Fruit fly (Drosophila melanogaster) whole organism, embryonic: ENCODE results near the gene CG5355.
A peak's percentile ranks its signal among the peaks of the same experiment; 100 is the strongest.

Source experiments
- CG10209 ChIP-seq: fragments of 200-800 bp; sonication (Bioruptor generic); optimal IDR thresholded peaks from 3 replicates; lab custom pipeline; 2017; ENCODE audit warnings: missing biosample characterization, mild to moderate bottlenecking, missing genetic modification characterization, missing genetic modification reagents
- CG13296 ChIP-seq: fragments of 200-800 bp; sonication (Bioruptor generic); optimal IDR thresholded peaks from 3 replicates; lab custom pipeline; 2018; ENCODE audit warnings: missing biosample characterization, mild to moderate bottlenecking, missing genetic modification characterization
- CG14667 ChIP-seq: fragments of 200-800 bp; sonication (Bioruptor generic); IDR thresholded peaks from 2 replicates; pipeline ENCODE4 v1.3.6; 2022; ENCODE audit warnings: missing biosample characterization, missing genetic modification characterization
- CG14860 ChIP-seq: fragments of 200-800 bp; sonication (Bioruptor generic); IDR thresholded peaks from 3 replicates; pipeline ENCODE4 v1.3.6; 2022; ENCODE audit warnings: missing biosample characterization, missing genetic modification characterization; ENCODE audit not compliant: partially characterized antibody
- CG15696 ChIP-seq: fragments of 200-800 bp; sonication (Bioruptor generic); optimal IDR thresholded peaks from 2 replicates; lab custom pipeline; 2019; ENCODE audit warnings: missing biosample characterization, mild to moderate bottlenecking, missing genetic modification characterization, moderate library complexity
- CG1647 ChIP-seq: fragments of 200-800 bp; sonication (Bioruptor generic); optimal IDR thresholded peaks from 3 replicates; lab custom pipeline; 2016; ENCODE audit warnings: missing biosample characterization, missing genetic modification characterization
- CG16813 ChIP-seq: fragments of 200-800 bp; sonication (Bioruptor generic); IDR thresholded peaks from 3 replicates; pipeline ENCODE4 v1.3.6; 2022; ENCODE audit warnings: missing biosample characterization, missing genetic modification characterization; ENCODE audit not compliant: partially characterized antibody
- CG17568 ChIP-seq: fragments of 200-800 bp; sonication (Bioruptor generic); optimal IDR thresholded peaks from 2 replicates; lab custom pipeline; 2018; ENCODE audit warnings: missing biosample characterization, mild to moderate bottlenecking, missing genetic modification characterization, moderate library complexity
- CG18262 ChIP-seq: fragments of 200-800 bp; optimal IDR thresholded peaks from 3 replicates; lab custom pipeline; 2019; ENCODE audit warnings: missing biosample characterization, mild to moderate bottlenecking, missing genetic modification characterization, moderate library complexity
- CG33557 ChIP-seq: fragments of 200-800 bp; sonication (Bioruptor generic); optimal IDR thresholded peaks from 2 replicates; lab custom pipeline; 2019; ENCODE audit warnings: missing biosample characterization, mild to moderate bottlenecking, missing genetic modification characterization, moderate library complexity
- CG7963 ChIP-seq: fragments of 200-800 bp; sonication (Bioruptor generic); IDR thresholded peaks from 3 replicates; pipeline ENCODE4 v1.3.6; 2022; ENCODE audit warnings: missing biosample characterization, missing genetic modification characterization; ENCODE audit not compliant: partially characterized antibody
- CG8388 ChIP-seq: fragments of 200-800 bp; sonication (Bioruptor generic); optimal IDR thresholded peaks from 2 replicates; lab custom pipeline; 2019; ENCODE audit warnings: missing biosample characterization, mild to moderate bottlenecking, missing genetic modification characterization, moderate library complexity
- CG9817 ChIP-seq: fragments of 200-800 bp; sonication (Bioruptor generic); optimal IDR thresholded peaks from 2 replicates; lab custom pipeline; 2018; ENCODE audit warnings: missing biosample characterization, mild to moderate bottlenecking, missing genetic modification characterization, moderate library complexity
- Dbx ChIP-seq: fragments of 200-800 bp; sonication (Bioruptor generic); IDR thresholded peaks from 3 replicates; pipeline ENCODE4 v1.3.6; 2022; ENCODE audit warnings: missing biosample characterization, missing genetic modification characterization
- Dll ChIP-seq: fragments of 200-800 bp; sonication (Bioruptor generic); IDR thresholded peaks from 4 replicates; pipeline ENCODE4 v1.3.6; 2022; ENCODE audit warnings: missing biosample characterization, missing genetic modification characterization; ENCODE audit not compliant: partially characterized antibody
- Dp ChIP-seq: fragments of 200-800 bp; sonication (Bioruptor generic); optimal IDR thresholded peaks from 2 replicates; lab custom pipeline; 2018; ENCODE audit warnings: missing biosample characterization, mild to moderate bottlenecking, missing genetic modification characterization, moderate library complexity
- ERR ChIP-seq: fragments of 200-800 bp; sonication (Bioruptor generic); optimal IDR thresholded peaks from 2 replicates; lab custom pipeline; 2016; ENCODE audit warnings: missing biosample characterization, missing genetic modification characterization
- GATAe ChIP-seq: fragments of 200-800 bp; sonication (Bioruptor generic); conservative IDR thresholded peaks from 2 replicates; pipeline ENCODE4 v1.3.6; 2022; ENCODE audit warnings: missing biosample characterization, missing genetic modification characterization
- Hr78 ChIP-seq, 2 experiments: fragments of 200-800 bp in 1 of 2; fragments of >200 bp in 1 of 2; sonication (Bioruptor generic) in 1 of 2; optimal IDR thresholded peaks; 2 replicates each; lab custom pipeline; 2017 to 2019; ENCODE audit warnings: missing biosample characterization in 2 of 2, missing genetic modification characterization in 2 of 2, mild to moderate bottlenecking in 1 of 2, moderate library complexity in 1 of 2
- Kr ChIP-seq: fragments of 200-800 bp; sonication (Bioruptor generic); optimal IDR thresholded peaks from 2 replicates; lab custom pipeline; 2017; ENCODE audit warnings: missing biosample characterization, mild to moderate bottlenecking, missing genetic modification characterization
- MBD-R2 ChIP-seq: fragments of 200-800 bp; sonication (Bioruptor generic); IDR thresholded peaks from 2 replicates; pipeline ENCODE4 v1.3.6; 2022; ENCODE audit warnings: missing biosample characterization, missing genetic modification characterization
- MESR4 ChIP-seq: fragments of 200-800 bp; sonication (Bioruptor generic); optimal IDR thresholded peaks from 2 replicates; lab custom pipeline; 2018; ENCODE audit warnings: missing biosample characterization, mild to moderate bottlenecking, missing genetic modification characterization, moderate library complexity
- Six4 ChIP-seq: fragments of 200-800 bp; sonication (Bioruptor generic); optimal IDR thresholded peaks from 2 replicates; lab custom pipeline; 2016; ENCODE audit warnings: missing biosample characterization, missing genetic modification characterization
- Sry-δ ChIP-seq: fragments of 200-800 bp; sonication (Bioruptor generic); optimal IDR thresholded peaks from 2 replicates; lab custom pipeline; 2016; ENCODE audit warnings: missing biosample characterization, missing genetic modification characterization
- Vsx1 ChIP-seq: fragments of 200-800 bp; sonication (Bioruptor generic); optimal IDR thresholded peaks from 2 replicates; lab custom pipeline; 2017; ENCODE audit warnings: missing biosample characterization, mild to moderate bottlenecking, missing genetic modification characterization, missing genetic modification reagents
- YL-1 ChIP-seq: fragments of 200-800 bp; sonication (Bioruptor generic); optimal IDR thresholded peaks from 3 replicates; lab custom pipeline; 2017; ENCODE audit warnings: missing biosample characterization, mild to moderate bottlenecking, missing genetic modification characterization
- crp ChIP-seq, 2 experiments: fragments of 200-800 bp; sonication (Bioruptor generic); optimal IDR thresholded peaks; 2 replicates in 1 of 2; 3 replicates in 1 of 2; lab custom pipeline; 2017; ENCODE audit warnings: missing biosample characterization in 2 of 2, missing genetic modification characterization in 2 of 2, mild to moderate bottlenecking in 1 of 2, moderate library complexity in 1 of 2
- dimm ChIP-seq: fragments of 200-800 bp; sonication (Bioruptor generic); IDR thresholded peaks from 2 replicates; pipeline ENCODE4 v1.3.6; 2022; ENCODE audit warnings: missing biosample characterization, missing genetic modification characterization
- gfzf ChIP-seq: fragments of 200-800 bp; sonication (Bioruptor generic); optimal IDR thresholded peaks from 2 replicates; lab custom pipeline; 2016; ENCODE audit warnings: missing biosample characterization, mild to moderate bottlenecking, missing genetic modification characterization, moderate library complexity
- gsb-n ChIP-seq: fragments of 200-800 bp; sonication (Bioruptor generic); optimal IDR thresholded peaks from 3 replicates; lab custom pipeline; 2018; ENCODE audit warnings: missing biosample characterization, mild to moderate bottlenecking, missing genetic modification characterization
- gt ChIP-seq: fragments of 200-800 bp; sonication (Bioruptor generic); IDR thresholded peaks from 2 replicates; pipeline ENCODE4 v1.3.6; 2022; ENCODE audit warnings: missing biosample characterization, missing genetic modification characterization
- ham ChIP-seq: fragments of 200-800 bp; sonication (Bioruptor generic); IDR thresholded peaks from 2 replicates; pipeline ENCODE4 v1.3.6; 2022; ENCODE audit warnings: missing biosample characterization, missing genetic modification characterization
- hbn ChIP-seq: fragments of 200-800 bp; sonication (Bioruptor generic); IDR thresholded peaks from 2 replicates; pipeline ENCODE4 v1.3.6; 2022; ENCODE audit warnings: missing biosample characterization, missing genetic modification characterization; ENCODE audit not compliant: partially characterized antibody
- knrl ChIP-seq: fragments of 200-800 bp; sonication (Bioruptor generic); IDR thresholded peaks from 3 replicates; pipeline ENCODE4 v1.3.6; 2022; ENCODE audit warnings: missing biosample characterization, missing genetic modification characterization; ENCODE audit not compliant: partially characterized antibody
- phol ChIP-seq: fragments of 200-800 bp; sonication (Bioruptor generic); optimal IDR thresholded peaks from 3 replicates; lab custom pipeline; 2018; ENCODE audit warnings: missing biosample characterization, mild to moderate bottlenecking, missing genetic modification characterization, moderate library complexity
- pros ChIP-seq: fragments of 200-800 bp; sonication (Bioruptor generic); optimal IDR thresholded peaks from 3 replicates; lab custom pipeline; 2019; ENCODE audit warnings: missing biosample characterization, mild to moderate bottlenecking, missing genetic modification characterization, moderate library complexity
- psq ChIP-seq: fragments of 200-800 bp; sonication (Bioruptor generic); optimal IDR thresholded peaks from 2 replicates; lab custom pipeline; 2017; ENCODE audit warnings: missing biosample characterization, missing genetic modification characterization
- repo ChIP-seq: fragments of 200-800 bp; sonication (Bioruptor generic); optimal IDR thresholded peaks from 2 replicates; lab custom pipeline; 2016; ENCODE audit warnings: missing biosample characterization, missing genetic modification characterization
- row ChIP-seq: fragments of 200-800 bp; sonication (Bioruptor generic); IDR thresholded peaks from 3 replicates; pipeline ENCODE4 v1.3.6; 2022; ENCODE audit warnings: missing biosample characterization, missing genetic modification characterization
- salm ChIP-seq: fragments of 200-800 bp; sonication (Bioruptor generic); optimal IDR thresholded peaks from 2 replicates; lab custom pipeline; 2018; ENCODE audit warnings: missing biosample characterization, mild to moderate bottlenecking, missing genetic modification characterization
- slbo ChIP-seq: fragments of 200-800 bp; sonication (Bioruptor generic); IDR thresholded peaks from 2 replicates; pipeline ENCODE4 v1.3.6; 2022; ENCODE audit warnings: missing biosample characterization, missing genetic modification characterization
- sob ChIP-seq: fragments of 200-800 bp; sonication (Bioruptor generic); IDR thresholded peaks from 2 replicates; pipeline ENCODE4 v1.3.6; 2022; ENCODE audit warnings: missing biosample characterization, missing genetic modification characterization
- stwl ChIP-seq: fragments of 200-800 bp; sonication (Bioruptor generic); optimal IDR thresholded peaks from 3 replicates; lab custom pipeline; 2018; ENCODE audit warnings: missing biosample characterization, mild to moderate bottlenecking, missing genetic modification characterization, moderate library complexity
- twi ChIP-seq: fragments of 200-800 bp; optimal IDR thresholded peaks from 2 replicates; lab custom pipeline; 2019; ENCODE audit warnings: missing biosample characterization, mild to moderate bottlenecking, missing genetic modification characterization, moderate library complexity
- tx ChIP-seq: fragments of 200-800 bp; sonication (Bioruptor generic); optimal IDR thresholded peaks from 2 replicates; lab custom pipeline; 2016; ENCODE audit warnings: missing biosample characterization, missing genetic modification characterization
- wek ChIP-seq: fragments of 200-800 bp; sonication (Bioruptor generic); optimal IDR thresholded peaks from 3 replicates; lab custom pipeline; 2018; ENCODE audit warnings: missing biosample characterization, mild to moderate bottlenecking, missing genetic modification characterization, moderate library complexity
- z ChIP-seq: fragments of 200-800 bp; sonication (Bioruptor generic); IDR thresholded peaks from 3 replicates; pipeline ENCODE4 v1.3.6; 2022; ENCODE audit warnings: missing biosample characterization, missing genetic modification characterization
- zen ChIP-seq: fragments of 200-800 bp; sonication (Bioruptor generic); optimal IDR thresholded peaks from 3 replicates; lab custom pipeline; 2018; ENCODE audit warnings: missing biosample characterization, mild to moderate bottlenecking, missing genetic modification characterization, moderate library complexity

Gene CG5355

DNA sequence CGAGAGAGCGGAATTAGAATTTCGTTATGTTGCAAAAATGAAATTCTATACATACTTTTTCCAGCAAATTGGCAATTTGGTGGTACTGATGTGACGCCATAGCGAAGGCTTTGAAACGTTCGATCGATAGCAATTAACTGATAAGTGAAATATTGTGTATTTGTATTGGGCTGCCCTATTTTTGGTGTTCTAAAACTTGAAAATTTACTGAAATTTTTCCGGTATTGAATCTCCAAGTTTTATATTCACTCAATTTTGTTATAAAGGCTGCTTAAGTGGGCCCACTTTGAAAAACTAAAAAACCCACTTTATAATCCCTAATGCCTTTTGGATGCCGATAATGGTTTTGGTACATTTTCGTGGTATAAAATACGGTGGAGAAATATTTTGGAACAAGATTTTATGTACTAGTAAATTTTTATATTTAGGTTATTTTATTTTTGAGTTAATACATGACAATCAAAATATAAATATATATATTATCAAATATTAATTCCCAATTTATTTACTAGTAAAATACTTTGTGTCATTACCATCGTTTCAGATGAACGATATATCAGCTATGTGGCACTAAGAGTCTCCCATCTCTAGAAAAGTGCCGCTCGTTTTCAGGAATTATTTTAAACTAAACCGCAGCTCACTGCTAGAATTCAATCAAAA, 50.7 kb downstream of the CG5355 start, which contains the start of the genes Cand1 and pim (continued):
- peak; percentile 36; the same call in 1 of the 3 replicates for TF ChIP-seq CG7963 (GFP tag; lab: Robert Waterston, UW)
- no peak for TF ChIP-seq tx (GFP tag; lab: Kevin White, UChicago)
- no peak for TF ChIP-seq CG15696
- no peak for TF ChIP-seq repo
- TF ChIP-seq GATAe, result no peak
- TF ChIP-seq stwl (tag; lab: Kevin White, UChicago), result peak; percentile 42
- peak; percentile 78 for TF ChIP-seq gfzf (GFP tag; lab: Kevin White, UChicago)
- TF ChIP-seq sob, result no peak
- no peak for TF ChIP-seq Vsx1 (GFP tag; lab: Kevin White, UChicago)
- no peak for TF ChIP-seq Hr78 (GFP tag; optimal IDR thresholded peaks at IDR 0.05; lab: Kevin White, UChicago)
- TF ChIP-seq CG33557 (GFP tag; lab: Kevin White, UChicago), result peak; percentile 10
- TF ChIP-seq gt (GFP tag; lab: Robert Waterston, UW), result no peak
- 0 out of 3 replicates have a peak, but pooled peaks have one; percentile 12 for TF ChIP-seq CG14860 (GFP tag; lab: Robert Waterston, UW)
- TF ChIP-seq Six4 (GFP tag; lab: Kevin White, UChicago), result no peak
- peak; percentile 57 for TF ChIP-seq phol (tag; lab: Kevin White, UChicago)
- peak; percentile 70 for TF ChIP-seq CG16813 (GFP tag; lab: Robert Waterston, UW)
- TF ChIP-seq CG18262 (tag; lab: Kevin White, UChicago), result peak; percentile 23
- peak; percentile 77 for TF ChIP-seq Dp (GFP tag; lab: Kevin White, UChicago)
- no peak for TF ChIP-seq CG1647 (GFP tag; lab: Kevin White, UChicago)
- peak; percentile 57 for TF ChIP-seq MESR4 (GFP tag; lab: Kevin White, UChicago)
- TF ChIP-seq Kr (GFP tag; lab: Kevin White, UChicago), result no peak
- TF ChIP-seq salm, result no peak
- TF ChIP-seq CG17568 (GFP tag; lab: Kevin White, UChicago), result no peak
- TF ChIP-seq psq, result no peak
- TF ChIP-seq Sry-δ (GFP tag; lab: Kevin White, UChicago), result peak; percentile 81
- TF ChIP-seq CG10209 (GFP tag; lab: Kevin White, UChicago), result no peak
- no peak for TF ChIP-seq Dbx (GFP tag; lab: Robert Waterston, UW)
- no peak for TF ChIP-seq crp (GFP tag; optimal IDR thresholded peaks at IDR 0.05; lab: Kevin White, UChicago)
- peak; percentile 15 for TF ChIP-seq twi (tag; lab: Kevin White, UChicago)
- TF ChIP-seq knrl (GFP tag; lab: Robert Waterston, UW), result peak; percentile 75
- TF ChIP-seq ham (GFP tag; lab: Robert Waterston, UW), result no peak
- TF ChIP-seq row (GFP tag; lab: Robert Waterston, UW), result peak; percentile 78
- TF ChIP-seq slbo (GFP tag; lab: Robert Waterston, UW), result peak; percentile 55; the same call in 1 of the 2 replicates
- TF ChIP-seq MBD-R2 (GFP tag; lab: Robert Waterston, UW), result peak; percentile 28; the same call in 1 of the 2 replicates
- TF ChIP-seq hbn (GFP tag; lab: Robert Waterston, UW), result peak; percentile 46; the same call in 1 of the 2 replicates
- TF ChIP-seq ERR (GFP tag; lab: Kevin White, UChicago), result no peak
- no peak for TF ChIP-seq pros (GFP tag; lab: Kevin White, UChicago)
- no peak for TF ChIP-seq gsb-n (tag; lab: Kevin White, UChicago)
- peak; percentile 52 for TF ChIP-seq YL-1 (GFP tag; lab: Kevin White, UChicago)
- no peak for TF ChIP-seq z (GFP tag; lab: Robert Waterston, UW)
- no peak for TF ChIP-seq CG9817 (tag; lab: Kevin White, UChicago)
- TF ChIP-seq dimm (GFP tag; lab: Robert Waterston, UW), result no peak
- TF ChIP-seq CG14667, result no peak
- TF ChIP-seq Dll (GFP tag; lab: Robert Waterston, UW), result peak; percentile 76
- TF ChIP-seq wek (GFP tag; lab: Kevin White, UChicago), result no peak
- TF ChIP-seq zen (tag; lab: Kevin White, UChicago), result peak; percentile 41
- TF ChIP-seq CG8388, result no peak
- no peak for TF ChIP-seq CG13296 (GFP tag; lab: Kevin White, UChicago)
